Worm (Caenorhabditis elegans): ENCODE measurements around the gene him-18.
A peak's percentile ranks its signal among the peaks of the same experiment; 100 is the strongest.

Gene him-18

DNA sequence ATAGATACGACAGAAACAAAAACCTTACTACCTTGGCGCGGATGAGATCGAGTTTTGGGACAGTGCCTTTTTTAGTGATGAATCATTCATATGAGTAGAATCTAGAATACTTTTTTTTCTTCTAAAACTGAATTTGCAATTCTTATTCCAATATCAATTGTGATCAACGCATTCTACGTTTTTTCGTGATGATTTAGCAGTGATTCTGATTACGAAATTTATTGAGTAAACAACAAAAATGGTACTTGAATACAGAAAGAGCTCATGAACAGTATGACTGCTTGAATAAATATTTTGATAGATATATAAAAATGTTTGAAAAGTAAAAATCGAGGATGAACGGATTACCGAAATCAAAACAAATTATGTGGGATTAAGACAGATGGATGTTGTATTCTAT lies at the start of gene him-18:
Gene him-18 (minus strand): TSS at position 101 of the 400 bp plus-strand sequence.
- TF ChIP-seq unc-130 (GFP tag; optimal IDR thresholded peaks at IDR 0.05) (no peak), lin-1 (GFP tag; IDR thresholded peaks at IDR 0.05) (no peak), T20F7.1 (GFP tag; optimal IDR thresholded peaks at IDR 0.05) (no peak), ztf-7 (tag; optimal IDR thresholded peaks at IDR 0.05) (no peak), mdl-1 (tag; optimal IDR thresholded peaks at IDR 0.05) (no peak), mep-1 (tag; optimal IDR thresholded peaks at IDR 0.05) (no peak)

DNA sequence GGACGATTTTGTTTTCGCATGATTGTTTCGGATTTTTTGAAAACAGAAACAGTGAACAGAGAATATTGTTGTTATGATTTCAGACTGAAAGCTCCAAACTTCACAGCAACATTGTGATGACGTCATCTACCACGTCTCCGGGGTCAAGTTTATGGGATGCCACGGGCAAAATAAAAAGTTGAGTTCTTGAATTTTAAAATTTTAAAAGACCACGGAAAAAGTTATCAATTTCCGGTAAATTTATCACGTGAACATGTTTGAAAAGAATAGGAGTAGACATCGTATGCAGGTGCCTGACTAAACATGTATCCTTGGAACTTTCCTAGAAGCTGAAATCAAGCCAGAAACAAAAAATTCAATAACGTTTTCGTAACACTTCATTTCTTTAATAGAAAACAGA lies 48.5 kb upstream of the him-18 start, which contains the start of gene B0393.4:
Gene B0393.4 (minus strand): TSS at position 101 of the 400 bp plus-strand sequence.
- TF ChIP-seq nhr-237 (tag; optimal IDR thresholded peaks at IDR 0.05) (no peak), mep-1 (tag; optimal IDR thresholded peaks at IDR 0.05) (no peak), T26A8.4 (GFP tag; IDR thresholded peaks at IDR 0.05) (no peak), skn-1 (tag; optimal IDR thresholded peaks at IDR 0.05) (no peak), nhr-11 (tag; optimal IDR thresholded peaks at IDR 0.05) (no peak)

DNA sequence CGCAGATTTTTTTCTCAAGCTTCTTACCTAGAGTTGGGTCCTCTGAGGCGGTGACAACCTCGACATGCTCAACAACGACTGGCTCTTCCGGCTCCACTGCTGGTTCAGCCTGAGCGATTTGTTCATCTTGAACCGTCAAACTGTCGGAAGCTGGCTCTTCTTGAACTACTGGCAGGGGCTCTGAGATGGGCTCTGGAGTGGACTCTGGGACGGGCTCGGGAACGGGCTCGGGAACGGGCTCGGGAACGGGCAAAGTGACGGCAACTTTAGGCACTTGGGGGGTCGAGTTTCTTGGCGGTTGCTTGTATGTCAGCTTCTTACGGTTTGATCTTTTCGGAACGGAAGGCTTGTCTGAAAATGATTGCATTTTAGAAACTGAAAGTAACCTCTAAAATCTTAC lies 47.9 kb upstream of the him-18 start:
- TF ChIP-seq set-16 (GFP tag; IDR thresholded peaks at IDR 0.05) (peak; percentile 78), nhr-10 (tag; optimal IDR thresholded peaks at IDR 0.05) (no peak)

DNA sequence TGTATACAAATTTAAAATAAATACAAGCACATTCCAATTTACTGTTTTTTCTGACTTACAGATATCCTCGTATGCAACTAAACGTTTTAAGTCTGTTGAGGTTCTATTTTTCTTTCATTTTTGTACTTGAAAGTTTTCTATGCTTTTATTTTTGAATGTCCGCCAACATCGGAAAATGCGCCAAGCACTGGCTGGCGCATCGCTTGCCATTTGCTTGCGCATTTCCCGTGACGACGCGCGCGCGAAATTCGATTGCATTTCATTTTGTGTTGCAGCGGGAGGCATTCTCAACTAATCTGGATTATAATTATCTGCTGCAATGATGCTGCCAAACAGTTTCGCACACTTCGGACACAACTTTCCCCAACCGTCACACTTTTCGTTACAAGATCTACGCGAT lies 42.0 kb upstream of the him-18 start, which contains the start of gene fbxl-2:
Gene fbxl-2 (plus strand): TSS at position 278 of the 400 bp plus-strand sequence.
- peak; percentile 94 for TF ChIP-seq nhr-77 (tag; optimal IDR thresholded peaks at IDR 0.05)
- peak; percentile 76 for TF ChIP-seq nhr-28 (tag; optimal IDR thresholded peaks at IDR 0.05)
- TF ChIP-seq daf-16 (GFP tag; optimal IDR thresholded peaks at IDR 0.05) = peak; percentile 55 to 84
- TF ChIP-seq daf-16 (tag; optimal IDR thresholded peaks at IDR 0.05) = peak; percentile 55
- TF ChIP-seq F49E8.2 (tag; optimal IDR thresholded peaks at IDR 0.05; ENCODE audit: borderline replicate concordance) = peak; percentile 28
- TF ChIP-seq ceh-44 (GFP tag; IDR thresholded peaks at IDR 0.05) = 0 out of 2 replicates have a peak, but pooled peaks have one; percentile 6
- peak; percentile 89 for TF ChIP-seq hlh-11 (tag; optimal IDR thresholded peaks at IDR 0.05)
- peak; percentile 71 for TF ChIP-seq zfp-2 (tag; optimal IDR thresholded peaks at IDR 0.05)
- TF ChIP-seq dpl-1 (GFP tag; optimal IDR thresholded peaks at IDR 0.05) = peak; percentile 100
- peak; percentile 44 for TF ChIP-seq ceh-32 (tag; optimal IDR thresholded peaks at IDR 0.05; ENCODE audit: poor library complexity)
- TF ChIP-seq nhr-48 (tag; optimal IDR thresholded peaks at IDR 0.05) = peak; percentile 70
- TF ChIP-seq ZK546.5 (tag; optimal IDR thresholded peaks at IDR 0.05) = peak in 1 of 2 experiments; percentile 54
- TF ChIP-seq lin-38 (GFP tag; IDR thresholded peaks at IDR 0.05) = peak; percentile 94
- peak; percentile 84 for TF ChIP-seq saeg-2 (GFP tag; IDR thresholded peaks at IDR 0.05)
- TF ChIP-seq nhr-41 (GFP tag; IDR thresholded peaks at IDR 0.05) = peak; percentile 51; the same call in 1 of the 2 replicates
- peak; percentile 75; the same call in 1 of the 2 replicates for TF ChIP-seq Y105C5A.15 (GFP tag; IDR thresholded peaks at IDR 0.05)
- TF ChIP-seq hif-1 (tag; optimal IDR thresholded peaks at IDR 0.05) = peak; percentile 17 to 84
- peak; percentile 68 for TF ChIP-seq nhr-25 (tag; optimal IDR thresholded peaks at IDR 0.05; ENCODE audit: borderline replicate concordance, insufficient read depth)
- TF ChIP-seq Y5F2A.4 (GFP tag; optimal IDR thresholded peaks at IDR 0.05) = peak; percentile 37
- peak; percentile 94 for TF ChIP-seq rbr-2 (tag; optimal IDR thresholded peaks at IDR 0.05)
- peak; percentile 73 for TF ChIP-seq php-3 (GFP tag; IDR thresholded peaks at IDR 0.05)
- TF ChIP-seq mes-2 (tag; optimal IDR thresholded peaks at IDR 0.05; ENCODE audit: poor library complexity, severe bottlenecking) = peak; percentile 97
- TF ChIP-seq duxl-1 (tag; optimal IDR thresholded peaks at IDR 0.05; ENCODE audit: poor library complexity) = peak; percentile 94
- TF ChIP-seq egl-43 (GFP tag; IDR thresholded peaks at IDR 0.05) = peak; percentile 82
- peak; percentile 96 for TF ChIP-seq nhr-102 (tag; optimal IDR thresholded peaks at IDR 0.05)
- no peak for TF ChIP-seq lin-39 (tag; optimal IDR thresholded peaks at IDR 0.05)
- peak; percentile 85 to 97 for TF ChIP-seq lsy-2 (tag; optimal IDR thresholded peaks at IDR 0.05)
- TF ChIP-seq nhr-76 (tag; optimal IDR thresholded peaks at IDR 0.05) = no peak
- peak; percentile 41 for TF ChIP-seq gei-8 (GFP tag; optimal IDR thresholded peaks at IDR 0.05)
- TF ChIP-seq ztf-7 (tag; optimal IDR thresholded peaks at IDR 0.05) = peak; percentile 84
- TF ChIP-seq spr-3 (GFP tag; optimal IDR thresholded peaks at IDR 0.05) = peak; percentile 75
- TF ChIP-seq mxl-2 (GFP tag; conservative IDR thresholded peaks at IDR 0.05) = 0 out of 2 replicates have a peak, but pooled peaks have one; percentile 57
- peak; percentile 89 for TF ChIP-seq Y75B8A.6 (GFP tag; IDR thresholded peaks at IDR 0.05)
- peak; percentile 51; the same call in 1 of the 2 replicates for TF ChIP-seq lim-7 (GFP tag; IDR thresholded peaks at IDR 0.05)

Data from whole organism, L4 larva.